Worm (Caenorhabditis elegans) whole organism, L4 larva: ENCODE measurements around the gene irk-3.

ENCODE experiments used
- ceh-62 ChIP-seq: sonication (generic microtip); optimal IDR thresholded peaks from 2 replicates; lab custom pipeline; 2017; ENCODE audit warnings: missing biosample characterization, missing genetic modification characterization
- egl-43 ChIP-seq: fragments of 200-800 bp; sonication (Bioruptor generic); IDR thresholded peaks from 2 replicates; pipeline ENCODE4 v1.3.6; 2022; ENCODE audit warnings: missing genetic modification reagents, missing genetic modification characterization, missing compliant biosample characterization
- jun-1 ChIP-seq: fragments of 150-350 bp; optimal IDR thresholded peaks from 2 replicates; lab custom pipeline; 2014; ENCODE audit warnings: missing biosample characterization, missing genetic modification reagents, missing genetic modification characterization
- lim-7 ChIP-seq: fragments of 200-800 bp; sonication (Bioruptor generic); IDR thresholded peaks from 2 replicates; pipeline ENCODE4 v1.3.6; 2022; ENCODE audit warnings: missing genetic modification characterization, missing compliant biosample characterization
- tag-97 ChIP-seq: fragments of 200-800 bp; sonication (Bioruptor generic); IDR thresholded peaks from 2 replicates; pipeline ENCODE4 v1.3.6; 2022; ENCODE audit warnings: missing genetic modification characterization, missing compliant biosample characterization

DNA sequence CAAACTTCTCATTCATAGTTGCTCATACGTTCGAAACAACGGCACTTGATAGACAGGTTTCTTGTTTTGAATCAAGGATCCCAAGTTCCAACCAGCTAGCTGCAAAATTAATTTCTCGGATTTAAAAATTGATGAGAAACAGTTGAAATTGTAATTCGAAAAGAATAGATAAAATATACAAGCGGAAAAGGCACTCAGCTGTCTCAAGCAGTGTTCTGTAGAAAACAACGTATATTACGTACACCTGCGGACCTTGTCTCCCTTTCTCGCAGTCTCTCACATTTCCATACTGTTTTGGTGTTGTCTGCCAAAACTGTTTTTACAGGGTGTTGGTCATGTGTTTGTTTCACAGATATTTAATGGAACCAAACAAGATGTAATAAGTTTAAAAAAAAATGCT, 45.4 kb upstream of the irk-3 start, which contains the start of gene F23D12.10:
- TF ChIP-seq lim-7 (GFP tag; lab: Robert Waterston, UW) (no peak), ceh-62 (no peak), jun-1 (tag; lab: Kevin White, UChicago) (no peak), tag-97 (no peak), egl-43 (GFP tag; lab: Robert Waterston, UW) (no peak)
